Worm (Caenorhabditis elegans) whole organism, L3 larva: ENCODE measurements around the gene T23F11.4.

Experiments used
- R02D3.7 ChIP-seq: fragments of 150-350 bp; optimal IDR thresholded peaks from 2 replicates; lab custom pipeline; 2014; ENCODE audit warnings: missing biosample characterization, missing genetic modification characterization
- ZK546.5 ChIP-seq: sonication (generic microtip); optimal IDR thresholded peaks from 2 replicates; lab custom pipeline; 2017; ENCODE audit warnings: missing biosample characterization, missing genetic modification characterization
- aly-2 ChIP-seq: fragments of 150-350 bp; optimal IDR thresholded peaks from 2 replicates; lab custom pipeline; 2014; ENCODE audit warnings: missing biosample characterization, missing genetic modification characterization
- ama-1 ChIP-seq: fragments of 150-350 bp; optimal IDR thresholded peaks from 2 replicates; lab custom pipeline; 2018
- ceh-28 ChIP-seq: fragments of 150-350 bp; optimal IDR thresholded peaks from 2 replicates; lab custom pipeline; 2014; ENCODE audit warnings: missing biosample characterization, missing genetic modification reagents, missing genetic modification characterization
- ceh-82 ChIP-seq: fragments of 150-350 bp; optimal IDR thresholded peaks from 2 replicates; lab custom pipeline; 2014; ENCODE audit warnings: missing biosample characterization, missing genetic modification characterization
- ceh-9 ChIP-seq: sonication (generic microtip); optimal IDR thresholded peaks from 2 replicates; lab custom pipeline; 2018; ENCODE audit warnings: missing biosample characterization, missing genetic modification characterization
- daf-12 ChIP-seq: fragments of 150-350 bp; optimal IDR thresholded peaks from 2 replicates; lab custom pipeline; 2014; ENCODE audit warnings: missing biosample characterization, missing genetic modification reagents, missing genetic modification characterization
- egl-27 ChIP-seq: sonication (generic microtip); optimal IDR thresholded peaks from 4 replicates; lab custom pipeline; 2017; ENCODE audit warnings: missing biosample characterization, missing genetic modification reagents, missing genetic modification characterization
- egl-5 ChIP-seq: fragments of 150-350 bp; optimal IDR thresholded peaks from 2 replicates; lab custom pipeline; 2017; ENCODE audit warnings: missing biosample characterization, missing genetic modification reagents, missing genetic modification characterization, inconsistent platforms
- elt-1 ChIP-seq: fragments of 150-350 bp; optimal IDR thresholded peaks from 2 replicates; lab custom pipeline; 2014; ENCODE audit warnings: missing biosample characterization, missing genetic modification characterization
- elt-2 ChIP-seq: sonication (generic microtip); optimal IDR thresholded peaks from 2 replicates; lab custom pipeline; 2016; ENCODE audit warnings: missing genetic modification reagents, mild to moderate bottlenecking, missing genetic modification characterization, missing compliant biosample characterization
- elt-3 ChIP-seq, 3 experiments: fragments of 150-350 bp in 1 of 3; sonication (generic microtip) in 2 of 3; optimal IDR thresholded peaks; 2 replicates in 2 of 3; 4 replicates in 1 of 3; lab custom pipeline; 2014 to 2017; ENCODE audit warnings: missing biosample characterization in 3 of 3, missing genetic modification characterization in 3 of 3
- eor-1 ChIP-seq, 2 experiments: fragments of 150-350 bp; optimal IDR thresholded peaks; 2 replicates each; lab custom pipeline; 2014 to 2018; ENCODE audit warnings: missing biosample characterization in 2 of 2, missing genetic modification characterization in 2 of 2
- fkh-2 ChIP-seq: fragments of 150-350 bp; optimal IDR thresholded peaks from 2 replicates; lab custom pipeline; 2014; ENCODE audit warnings: missing biosample characterization, missing genetic modification reagents, missing genetic modification characterization
- hmg-11 ChIP-seq: sonication (generic microtip); optimal IDR thresholded peaks from 2 replicates; lab custom pipeline; 2016; ENCODE audit warnings: missing genetic modification characterization, missing compliant biosample characterization
- jun-1 ChIP-seq: fragments of 150-350 bp; optimal IDR thresholded peaks from 2 replicates; lab custom pipeline; 2014; ENCODE audit warnings: missing biosample characterization, missing genetic modification reagents, missing genetic modification characterization
- lin-15B ChIP-seq: fragments of 150-350 bp; optimal IDR thresholded peaks from 2 replicates; lab custom pipeline; 2014; ENCODE audit warnings: missing biosample characterization, missing genetic modification characterization
- lin-39 ChIP-seq: fragments of 150-350 bp; optimal IDR thresholded peaks from 2 replicates; lab custom pipeline; 2018; ENCODE audit warnings: missing biosample characterization, missing genetic modification reagents, missing genetic modification characterization
- lsy-12 ChIP-seq: sonication (generic microtip); optimal IDR thresholded peaks from 2 replicates; lab custom pipeline; 2016; ENCODE audit warnings: mild to moderate bottlenecking, missing genetic modification characterization, missing compliant biosample characterization
- mdl-1 ChIP-seq: fragments of 150-350 bp; optimal IDR thresholded peaks from 2 replicates; lab custom pipeline; 2014; ENCODE audit warnings: missing biosample characterization, missing genetic modification characterization
- mml-1 ChIP-seq: fragments of 150-350 bp; sonication (generic microtip); optimal IDR thresholded peaks from 3 replicates; lab custom pipeline; 2014; ENCODE audit warnings: missing biosample characterization, missing genetic modification characterization
- nfya-1 ChIP-seq: sonication (generic microtip); optimal IDR thresholded peaks from 2 replicates; lab custom pipeline; 2017; ENCODE audit warnings: missing genetic modification characterization, mild to moderate bottlenecking, missing compliant biosample characterization, antibody characterized with exemption, moderate library complexity; ENCODE audit not compliant: insufficient read depth
- nhr-11 ChIP-seq: fragments of 150-350 bp; optimal IDR thresholded peaks from 2 replicates; lab custom pipeline; 2014; ENCODE audit warnings: missing biosample characterization, missing genetic modification characterization
- nhr-12 ChIP-seq: fragments of 150-350 bp; optimal IDR thresholded peaks from 2 replicates; lab custom pipeline; 2014; ENCODE audit warnings: missing biosample characterization, missing genetic modification characterization
- nhr-23 ChIP-seq: fragments of 150-350 bp; optimal IDR thresholded peaks from 2 replicates; lab custom pipeline; 2014; ENCODE audit warnings: missing biosample characterization, missing genetic modification reagents, missing genetic modification characterization
- nhr-25 ChIP-seq: sonication (generic microtip); optimal IDR thresholded peaks from 2 replicates; lab custom pipeline; 2017; ENCODE audit warnings: missing biosample characterization, missing genetic modification characterization
- nhr-43 ChIP-seq: sonication (generic microtip); optimal IDR thresholded peaks from 2 replicates; lab custom pipeline; 2016; ENCODE audit warnings: mild to moderate bottlenecking, missing genetic modification characterization, missing compliant biosample characterization; ENCODE audit not compliant: poor library complexity, severe bottlenecking
- nhr-67 ChIP-seq: fragments of 150-350 bp; optimal IDR thresholded peaks from 2 replicates; lab custom pipeline; 2014; ENCODE audit warnings: missing biosample characterization, missing genetic modification characterization
- nhr-76 ChIP-seq: fragments of 150-350 bp; sonication (generic microtip); optimal IDR thresholded peaks from 5 replicates; lab custom pipeline; 2014; ENCODE audit warnings: missing biosample characterization, missing genetic modification characterization
- nhr-77 ChIP-seq: fragments of 150-350 bp; optimal IDR thresholded peaks from 2 replicates; lab custom pipeline; 2014; ENCODE audit warnings: missing biosample characterization, missing genetic modification characterization
- pha-4 ChIP-seq: fragments of 150-350 bp; optimal IDR thresholded peaks from 2 replicates; lab custom pipeline; 2014; ENCODE audit warnings: missing biosample characterization, missing genetic modification reagents, missing genetic modification characterization
- skn-1 ChIP-seq: fragments of 150-350 bp; optimal IDR thresholded peaks from 2 replicates; lab custom pipeline; 2014; ENCODE audit warnings: missing biosample characterization, missing genetic modification characterization
- snpc-4 ChIP-seq: fragments of 150-350 bp; optimal IDR thresholded peaks from 2 replicates; lab custom pipeline; 2014; ENCODE audit warnings: missing biosample characterization, missing genetic modification characterization
- tbx-2 ChIP-seq: sonication (generic microtip); optimal IDR thresholded peaks from 2 replicates; lab custom pipeline; 2016; ENCODE audit warnings: mild to moderate bottlenecking, missing genetic modification characterization, missing compliant biosample characterization
- unc-39 ChIP-seq: sonication (generic microtip); optimal IDR thresholded peaks from 4 replicates; lab custom pipeline; 2017; ENCODE audit warnings: missing biosample characterization, missing genetic modification characterization
- zag-1 ChIP-seq: fragments of 150-350 bp; optimal IDR thresholded peaks from 2 replicates; lab custom pipeline; 2014; ENCODE audit warnings: missing biosample characterization, missing genetic modification characterization
- ztf-11 ChIP-seq: fragments of 150-350 bp; optimal IDR thresholded peaks from 2 replicates; lab custom pipeline; 2014; ENCODE audit warnings: missing biosample characterization, missing genetic modification characterization
- ztf-4 ChIP-seq: fragments of 150-350 bp; optimal IDR thresholded peaks from 2 replicates; lab custom pipeline; 2014; ENCODE audit warnings: missing biosample characterization, missing genetic modification characterization

The T23F11.4 gene

ce11 chrIII:4655402-4655801 is 9.8 kb downstream of the T23F11.4 start, which contains the start of gene T23F11.2:
TSS of gene T23F11.2 (minus strand) at chrIII:4655502.
- TF ChIP-seq nhr-12 (tag; lab: Kevin White, UChicago) (no peak), mml-1 (tag; lab: Kevin White, UChicago) (no peak), egl-27 (no peak), elt-3 (tag; optimal IDR thresholded peaks at IDR 0.05; lab: Kevin White, UChicago) (no peak), nhr-11 (no peak), elt-1 (tag; lab: Kevin White, UChicago) (no peak), lin-15B (tag; lab: Kevin White, UChicago) (no peak), ceh-9 (tag; lab: Kevin White, UChicago) (no peak), tbx-2 (tag; lab: Kevin White, UChicago) (no peak), ceh-82 (no peak), mdl-1 (tag; lab: Kevin White, UChicago) (no peak), R02D3.7 (tag; lab: Kevin White, UChicago) (no peak), nhr-76 (no peak), elt-2 (tag; lab: Kevin White, UChicago) (no peak), nhr-43 (no peak), ceh-28 (tag; lab: Kevin White, UChicago) (no peak)

- TF ChIP-seq lsy-12: peak; percentile 27
- peak; percentile 66 for TF ChIP-seq nhr-43
- no peak for TF ChIP-seq unc-39 (tag; lab: Kevin White, UChicago)
- no peak for TF ChIP-seq daf-12 (tag; lab: Kevin White, UChicago)
- peak; percentile 19 for TF ChIP-seq ama-1 (lab: Kevin White, UChicago)
- no peak for TF ChIP-seq mml-1 (tag; lab: Kevin White, UChicago)
- TF ChIP-seq, all 47 proteins: peak for 3
These were observed 11.3 kb downstream of the T23F11.4 start for ce11 chrIII:4653912-4654311.

ce11 chrIII:4653374-4653773 is 11.8 kb downstream of the T23F11.4 start:
- TF ChIP-seq nhr-67 (tag; lab: Kevin White, UChicago): no peak
- no peak for TF ChIP-seq nhr-12 (tag; lab: Kevin White, UChicago)
- no peak for TF ChIP-seq mdl-1 (tag; lab: Kevin White, UChicago)
- no peak for TF ChIP-seq nhr-25 (tag; lab: Kevin White, UChicago)
- no peak for TF ChIP-seq skn-1 (tag; lab: Kevin White, UChicago)
- no peak for TF ChIP-seq nfya-1 (tag; lab: Kevin White, UChicago)
- no peak for TF ChIP-seq nhr-23
- TF ChIP-seq nhr-77 (tag; lab: Kevin White, UChicago): no peak
- no peak for TF ChIP-seq lin-39 (tag; lab: Kevin White, UChicago)
- no peak for TF ChIP-seq ZK546.5 (tag; lab: Kevin White, UChicago)

ce11 chrIII:4649811-4650544 is 15.2 kb downstream of the T23F11.4 start, which contains the start of gene ppm-2:
TSS of gene ppm-2 (plus strand) at chrIII:4650494.
- TF ChIP-seq snpc-4 (tag; lab: Kevin White, UChicago) (no peak), elt-2 (tag; lab: Kevin White, UChicago) (peak; percentile 63), ama-1 (lab: Kevin White, UChicago) (peak; percentile 12), jun-1 (tag; lab: Kevin White, UChicago) (peak; percentile 8), nhr-23 (peak; percentile 39), nfya-1 (tag; lab: Kevin White, UChicago) (no peak), mdl-1 (tag; lab: Kevin White, UChicago) (peak; percentile 5), elt-3 (tag; optimal IDR thresholded peaks at IDR 0.05; lab: Kevin White, UChicago) (no peak), nhr-25 (tag; lab: Kevin White, UChicago) (peak; percentile 15)

ce11 chrIII:4649363-4649768 is 15.8 kb downstream of the T23F11.4 start:
- TF ChIP-seq mml-1 (tag; lab: Kevin White, UChicago) (peak; percentile 24), ama-1 (lab: Kevin White, UChicago) (peak; percentile 30), elt-2 (tag; lab: Kevin White, UChicago) (peak; percentile 96), nhr-25 (tag; lab: Kevin White, UChicago) (peak; percentile 98), mdl-1 (tag; lab: Kevin White, UChicago) (peak; percentile 99), egl-5 (tag; lab: Kevin White, UChicago) (peak; percentile 88), ceh-9 (tag; lab: Kevin White, UChicago) (no peak), ztf-11 (tag; lab: Kevin White, UChicago) (no peak), eor-1 (tag; optimal IDR thresholded peaks at IDR 0.05; lab: Kevin White, UChicago) (no peak), fkh-2 (no peak), nhr-11 (peak; percentile 87), nhr-23 (peak; percentile 92), nhr-43 (peak; percentile 93), nhr-12 (tag; lab: Kevin White, UChicago) (no peak), snpc-4 (tag; lab: Kevin White, UChicago) (peak; percentile 83), hmg-11 (tag; lab: Kevin White, UChicago) (peak; percentile 81), lin-15B (tag; lab: Kevin White, UChicago) (peak; percentile 87), aly-2 (tag; lab: Kevin White, UChicago) (no peak), daf-12 (tag; lab: Kevin White, UChicago) (no peak), ZK546.5 (tag; lab: Kevin White, UChicago) (no peak), lsy-12 (peak; percentile 87), egl-27 (peak; percentile 35), jun-1 (tag; lab: Kevin White, UChicago) (peak; percentile 93), pha-4 (tag; lab: Kevin White, UChicago) (peak; percentile 94), ztf-4 (tag; lab: Kevin White, UChicago) (peak; percentile 15), nhr-77 (tag; lab: Kevin White, UChicago) (no peak), nhr-76 (peak; percentile 21), ceh-82 (no peak), zag-1 (tag; lab: Kevin White, UChicago) (no peak), unc-39 (tag; lab: Kevin White, UChicago) (no peak)
